Fruit fly (Drosophila melanogaster) whole organism, embryonic: Measurements from ENCODE around the gene CG13096.

Source experiments
- CG18476 ChIP-seq: fragments of 200-800 bp; sonication (Bioruptor generic); optimal IDR thresholded peaks from 2 replicates; lab custom pipeline; 2016; ENCODE audit warnings: missing biosample characterization, mild to moderate bottlenecking, missing genetic modification characterization
- CG6689 ChIP-seq: fragments of 200-800 bp; sonication (Bioruptor generic); IDR thresholded peaks from 2 replicates; pipeline ENCODE4 v1.3.6; 2022; ENCODE audit warnings: missing biosample characterization, missing genetic modification characterization
- CG7745 ChIP-seq: fragments of 200-800 bp; sonication (Bioruptor generic); optimal IDR thresholded peaks from 2 replicates; lab custom pipeline; 2018; ENCODE audit warnings: missing biosample characterization, mild to moderate bottlenecking, missing genetic modification characterization, moderate library complexity
- mld ChIP-seq: fragments of 200-800 bp; sonication (Bioruptor generic); IDR thresholded peaks from 3 replicates; pipeline ENCODE4 v1.3.6; 2022; ENCODE audit warnings: missing biosample characterization, missing genetic modification characterization; ENCODE audit not compliant: partially characterized antibody
- onecut ChIP-seq: fragments of 200-800 bp; sonication (Bioruptor generic); IDR thresholded peaks from 2 replicates; pipeline ENCODE4 v1.3.6; 2022; ENCODE audit warnings: missing biosample characterization, missing genetic modification characterization
- org-1 ChIP-seq: fragments of 200-800 bp; sonication (Bioruptor generic); optimal IDR thresholded peaks from 2 replicates; lab custom pipeline; 2017; ENCODE audit warnings: missing biosample characterization, missing genetic modification characterization
- repo ChIP-seq: fragments of 200-800 bp; sonication (Bioruptor generic); optimal IDR thresholded peaks from 2 replicates; lab custom pipeline; 2016; ENCODE audit warnings: missing biosample characterization, missing genetic modification characterization
- tll ChIP-seq, 2 experiments: fragments of 200-800 bp in 1 of 2; fragments of >200 bp in 1 of 2; sonication (Bioruptor generic) in 1 of 2; optimal IDR thresholded peaks; 2 replicates each; lab custom pipeline; 2017 to 2019; ENCODE audit warnings: missing biosample characterization in 2 of 2, missing genetic modification characterization in 2 of 2, mild to moderate bottlenecking in 1 of 2, moderate library complexity in 1 of 2

DNA sequence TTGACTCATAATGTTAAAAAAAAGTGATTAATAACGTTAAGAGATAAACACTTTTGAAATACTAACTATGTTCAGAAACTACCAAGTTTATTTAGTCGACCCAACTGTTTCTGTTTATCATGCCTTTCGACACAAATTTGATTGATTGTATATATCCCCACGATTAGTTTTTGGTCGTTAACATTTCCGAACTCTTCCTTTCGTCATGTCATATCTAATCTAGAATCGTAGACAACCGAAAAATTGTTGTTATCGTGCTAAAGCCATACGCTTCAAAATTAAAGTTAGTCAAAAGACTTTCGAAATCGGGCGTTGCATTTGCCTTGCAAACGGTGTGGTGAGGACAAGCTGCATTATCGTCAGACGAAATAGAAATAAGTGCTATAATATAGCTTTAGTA, 18.5 kb upstream of the CG13096 start:
- no peak for TF ChIP-seq CG6689
- TF ChIP-seq tll (GFP tag; optimal IDR thresholded peaks at IDR 0.05; lab: Kevin White, UChicago) = no peak
- TF ChIP-seq repo = no peak
- no peak for TF ChIP-seq org-1
- TF ChIP-seq CG7745 (tag; lab: Kevin White, UChicago) = no peak
- no peak for TF ChIP-seq CG18476
- no peak for TF ChIP-seq mld
- no peak for TF ChIP-seq onecut
